Worm (Caenorhabditis elegans) whole organism, L4 larva: Measurements from ENCODE around the gene mecr-1.

Experiments used
- F10B5.3 ChIP-seq: sonication (generic microtip); optimal IDR thresholded peaks from 2 replicates; lab custom pipeline; 2016; ENCODE audit warnings: mild to moderate bottlenecking, missing genetic modification characterization, missing compliant biosample characterization
- F49E8.2 ChIP-seq: sonication (generic microtip); optimal IDR thresholded peaks from 2 replicates; lab custom pipeline; 2016; ENCODE audit warnings: missing compliant biosample characterization, mild to moderate bottlenecking, missing genetic modification characterization, borderline replicate concordance
- T20F7.1 ChIP-seq: fragments of 200-800 bp; sonication (Bioruptor generic); optimal IDR thresholded peaks from 2 replicates; lab custom pipeline; 2018; ENCODE audit warnings: mild to moderate bottlenecking, missing genetic modification characterization, missing compliant biosample characterization
- ZK337.2 ChIP-seq: fragments of 200-800 bp; sonication (Bioruptor generic); IDR thresholded peaks from 2 replicates; pipeline ENCODE4 v1.3.6; 2022; ENCODE audit warnings: missing genetic modification reagents, missing genetic modification characterization, missing compliant biosample characterization
- aha-1 ChIP-seq: fragments of 150-350 bp; peaks from one replicate; lab custom pipeline; 2014; ENCODE audit warnings: missing biosample characterization, missing genetic modification characterization
- ceh-20 ChIP-seq: fragments of 200-800 bp; sonication (Bioruptor generic); IDR thresholded peaks from 2 replicates; pipeline ENCODE4 v1.3.6; 2022; ENCODE audit warnings: missing genetic modification reagents, missing genetic modification characterization, missing compliant biosample characterization
- ceh-44 ChIP-seq: fragments of 200-800 bp; sonication (Bioruptor generic); IDR thresholded peaks from 2 replicates; pipeline ENCODE4 v1.3.6; 2022; ENCODE audit warnings: missing genetic modification reagents, missing genetic modification characterization, missing compliant biosample characterization
- ctbp-1 ChIP-seq: fragments of 200-800 bp; sonication (Bioruptor generic); IDR thresholded peaks from 2 replicates; pipeline ENCODE4 v1.3.6; 2022; ENCODE audit warnings: missing genetic modification reagents, missing genetic modification characterization, missing compliant biosample characterization
- daf-19 ChIP-seq: fragments of 200-800 bp; sonication (Bioruptor generic); conservative IDR thresholded peaks from 2 replicates; pipeline ENCODE4 v1.3.6; 2022; ENCODE audit warnings: missing genetic modification characterization, missing compliant biosample characterization
- dpl-1 ChIP-seq: fragments of 150-350 bp; optimal IDR thresholded peaks from 2 replicates; lab custom pipeline; 2014; ENCODE audit warnings: missing biosample characterization, missing genetic modification reagents, missing genetic modification characterization
- dve-1 ChIP-seq: sonication (generic microtip); optimal IDR thresholded peaks from 2 replicates; lab custom pipeline; 2017; ENCODE audit warnings: antibody characterized with exemption, mild to moderate bottlenecking, missing genetic modification characterization, missing compliant biosample characterization; ENCODE audit not compliant: insufficient read depth
- egl-43 ChIP-seq: fragments of 200-800 bp; sonication (Bioruptor generic); IDR thresholded peaks from 2 replicates; pipeline ENCODE4 v1.3.6; 2022; ENCODE audit warnings: missing genetic modification reagents, missing genetic modification characterization, missing compliant biosample characterization
- hif-1 ChIP-seq, 2 experiments: sonication (generic microtip); optimal IDR thresholded peaks; 2 replicates each; lab custom pipeline; 2016 to 2017; ENCODE audit warnings: missing compliant biosample characterization in 2 of 2, missing genetic modification characterization in 2 of 2, missing genetic modification reagents in 2 of 2, missing genotype in 2 of 2, mild to moderate bottlenecking in 1 of 2
- hlh-11 ChIP-seq: fragments of 200-800 bp; sonication (Bioruptor generic); optimal IDR thresholded peaks from 2 replicates; lab custom pipeline; 2018; ENCODE audit warnings: mild to moderate bottlenecking, missing genetic modification characterization, missing compliant biosample characterization
- jun-1 ChIP-seq: fragments of 150-350 bp; optimal IDR thresholded peaks from 2 replicates; lab custom pipeline; 2014; ENCODE audit warnings: missing biosample characterization, missing genetic modification reagents, missing genetic modification characterization
- lim-7 ChIP-seq: fragments of 200-800 bp; sonication (Bioruptor generic); IDR thresholded peaks from 2 replicates; pipeline ENCODE4 v1.3.6; 2022; ENCODE audit warnings: missing genetic modification characterization, missing compliant biosample characterization
- lin-1 ChIP-seq: fragments of 200-800 bp; sonication (Bioruptor generic); IDR thresholded peaks from 2 replicates; pipeline ENCODE4 v1.3.6; 2022; ENCODE audit warnings: missing genetic modification reagents, missing genetic modification characterization, missing compliant biosample characterization
- lsy-2 ChIP-seq, 2 experiments: fragments of 150-350 bp in 1 of 2; sonication (generic microtip) in 1 of 2; optimal IDR thresholded peaks; 2 replicates each; lab custom pipeline; 2014 to 2017; ENCODE audit warnings: missing biosample characterization in 2 of 2, missing genetic modification characterization in 2 of 2
- madf-5 ChIP-seq, 2 experiments: fragments of 200-800 bp; sonication (Bioruptor generic); IDR thresholded peaks; 2 replicates each; pipeline ENCODE4 v1.3.6; 2022; ENCODE audit warnings: missing compliant biosample characterization in 2 of 2, missing genetic modification characterization in 2 of 2
- madf-9 ChIP-seq: fragments of 200-800 bp; sonication (Bioruptor generic); conservative IDR thresholded peaks from 2 replicates; pipeline ENCODE4 v1.3.6; 2022; ENCODE audit warnings: missing genetic modification reagents, missing genetic modification characterization, missing compliant biosample characterization
- mxl-2 ChIP-seq: fragments of 200-800 bp; sonication (Bioruptor generic); conservative IDR thresholded peaks from 2 replicates; pipeline ENCODE4 v1.3.6; 2022; ENCODE audit warnings: missing genetic modification reagents, missing genetic modification characterization, missing compliant biosample characterization
- mxl-3 ChIP-seq: fragments of 200-800 bp; sonication (Bioruptor generic); optimal IDR thresholded peaks from 2 replicates; lab custom pipeline; 2018; ENCODE audit warnings: mild to moderate bottlenecking, missing genetic modification characterization, missing compliant biosample characterization
- nhr-111 ChIP-seq: fragments of 200-800 bp; sonication (Bioruptor generic); optimal IDR thresholded peaks from 2 replicates; lab custom pipeline; 2018; ENCODE audit warnings: mild to moderate bottlenecking, missing genetic modification characterization, missing compliant biosample characterization
- nhr-25 ChIP-seq: sonication (generic microtip); optimal IDR thresholded peaks from 2 replicates; lab custom pipeline; 2017; ENCODE audit warnings: missing genetic modification characterization, mild to moderate bottlenecking, missing compliant biosample characterization, antibody characterized with exemption, moderate library complexity, borderline replicate concordance; ENCODE audit not compliant: insufficient read depth
- nhr-28 ChIP-seq: fragments of 150-350 bp; optimal IDR thresholded peaks from 2 replicates; lab custom pipeline; 2014; ENCODE audit warnings: missing biosample characterization, missing genetic modification characterization
- nhr-42 ChIP-seq: fragments of 200-800 bp; sonication (Bioruptor generic); IDR thresholded peaks from 2 replicates; pipeline ENCODE4 v1.3.6; 2022; ENCODE audit warnings: missing genetic modification characterization, missing compliant biosample characterization
- nhr-48 ChIP-seq: sonication (generic microtip); optimal IDR thresholded peaks from 2 replicates; lab custom pipeline; 2016; ENCODE audit warnings: mild to moderate bottlenecking, missing genetic modification characterization, missing compliant biosample characterization
- nhr-77 ChIP-seq: fragments of 150-350 bp; optimal IDR thresholded peaks from 2 replicates; lab custom pipeline; 2014; ENCODE audit warnings: missing biosample characterization, missing genetic modification characterization
- sdz-12 ChIP-seq: fragments of 200-800 bp; sonication (Bioruptor generic); optimal IDR thresholded peaks from 2 replicates; lab custom pipeline; 2018; ENCODE audit warnings: mild to moderate bottlenecking, missing genetic modification characterization, missing compliant biosample characterization
- set-16 ChIP-seq: fragments of 200-800 bp; sonication (Bioruptor generic); IDR thresholded peaks from 2 replicates; pipeline ENCODE4 v1.3.6; 2022; ENCODE audit warnings: missing genetic modification reagents, missing genetic modification characterization, missing compliant biosample characterization
- snpc-4 ChIP-seq: fragments of 150-350 bp; optimal IDR thresholded peaks from 2 replicates; lab custom pipeline; 2014; ENCODE audit warnings: missing biosample characterization, missing genetic modification characterization
- spr-1 ChIP-seq: sonication (generic microtip); optimal IDR thresholded peaks from 2 replicates; lab custom pipeline; 2016; ENCODE audit warnings: mild to moderate bottlenecking, missing genetic modification characterization, missing compliant biosample characterization
- spr-3 ChIP-seq: fragments of 200-800 bp; sonication (Bioruptor generic); optimal IDR thresholded peaks from 2 replicates; lab custom pipeline; 2018; ENCODE audit warnings: mild to moderate bottlenecking, missing genetic modification characterization, missing compliant biosample characterization
- unc-62 ChIP-seq, 3 experiments: fragments of 150-350 bp in 1 of 3; sonication (generic microtip); optimal IDR thresholded peaks in 2 of 3; peaks in 1 of 3; 1 replicate in 1 of 3; 2 replicates in 2 of 3; lab custom pipeline; 2014 to 2017; ENCODE audit warnings: missing biosample characterization in 3 of 3, missing genetic modification characterization in 3 of 3, missing genetic modification reagents in 3 of 3, missing genotype in 1 of 3
- ztf-7 ChIP-seq: fragments of 150-350 bp; optimal IDR thresholded peaks from 2 replicates; lab custom pipeline; 2014; ENCODE audit warnings: missing biosample characterization, missing genetic modification characterization

The mecr-1 gene

DNA sequence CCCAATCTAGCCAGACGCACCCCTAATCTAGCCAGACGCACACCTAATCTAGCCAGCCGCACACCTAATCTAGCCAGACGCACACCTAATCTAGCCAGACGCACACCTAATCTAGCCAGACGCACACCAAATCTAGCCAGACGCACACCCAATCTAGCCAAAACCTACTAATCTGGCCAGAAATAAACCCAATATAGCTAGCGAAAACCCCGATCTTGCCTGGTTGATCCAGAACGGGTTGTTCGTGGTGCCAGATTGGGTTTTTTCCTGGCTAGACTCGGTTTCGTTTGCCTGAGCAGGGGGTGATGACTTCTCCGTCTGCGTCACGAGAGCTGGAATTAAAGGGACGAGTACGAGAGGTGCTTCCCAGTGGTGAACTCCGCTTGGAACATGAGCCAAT is 3.0 kb downstream of the mecr-1 start, which contains the start of gene W09H1.3:
Gene W09H1.3 (plus strand): TSS at position 301 of the 400 bp plus-strand sequence.
- peak; percentile 44; the same call in 1 of the 2 replicates for TF ChIP-seq egl-43
- TF ChIP-seq jun-1: no peak

DNA sequence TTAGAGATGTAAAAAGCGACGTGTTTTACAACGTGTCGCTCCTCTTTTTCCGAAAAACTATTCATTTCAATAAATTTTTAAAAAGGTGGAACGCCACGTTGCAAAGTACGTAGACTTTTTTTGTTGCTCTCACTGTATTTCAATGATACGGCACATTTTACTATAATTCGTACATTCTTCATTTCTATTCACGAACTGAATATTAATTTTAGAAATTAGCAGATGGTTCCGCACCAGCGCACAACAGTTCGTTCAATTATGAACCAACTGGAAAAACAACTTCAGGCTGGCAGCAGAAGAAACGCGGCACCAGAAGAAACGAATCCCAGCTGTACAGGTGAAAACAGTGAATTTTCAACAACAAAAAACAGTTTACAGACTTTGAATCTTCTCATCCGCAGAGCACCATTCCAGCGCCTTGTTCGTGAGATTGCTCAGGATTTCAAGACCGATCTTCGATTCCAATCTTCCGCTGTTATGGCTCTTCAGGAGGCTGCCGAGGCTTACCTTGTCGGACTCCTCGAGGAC is 3.8 kb downstream of the mecr-1 start, which contains the start of the genes W09H1.4 and his-73:
Gene W09H1.4 (plus strand): TSS at position 301 of the 528 bp plus-strand sequence.
Gene his-73 (plus strand): TSS at position 478 of the 528 bp plus-strand sequence.
- TF ChIP-seq egl-43 (no peak), aha-1 (tag; lab: Kevin White, UChicago) (peak; percentile 31)

DNA sequence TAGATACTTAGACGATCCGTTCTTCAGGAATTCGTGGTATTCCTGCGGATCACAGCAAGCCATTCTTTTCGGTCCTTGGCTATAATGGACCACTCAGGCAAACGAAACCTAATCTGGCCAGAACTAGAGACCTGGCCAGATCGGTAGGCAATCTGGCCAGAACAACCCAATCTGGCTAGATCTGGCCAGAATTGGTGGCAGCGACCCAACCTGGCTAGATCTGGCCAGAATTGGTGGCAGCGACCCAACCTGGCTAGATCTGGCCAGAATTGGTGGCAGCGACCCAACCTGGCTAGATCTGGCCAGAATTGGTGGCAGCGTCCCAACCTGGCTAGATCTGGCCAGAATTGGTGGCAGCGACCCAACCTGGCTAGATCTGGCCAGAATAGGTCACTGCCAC is 4.8 kb downstream of the mecr-1 start:
- TF ChIP-seq set-16: peak; percentile 52

DNA sequence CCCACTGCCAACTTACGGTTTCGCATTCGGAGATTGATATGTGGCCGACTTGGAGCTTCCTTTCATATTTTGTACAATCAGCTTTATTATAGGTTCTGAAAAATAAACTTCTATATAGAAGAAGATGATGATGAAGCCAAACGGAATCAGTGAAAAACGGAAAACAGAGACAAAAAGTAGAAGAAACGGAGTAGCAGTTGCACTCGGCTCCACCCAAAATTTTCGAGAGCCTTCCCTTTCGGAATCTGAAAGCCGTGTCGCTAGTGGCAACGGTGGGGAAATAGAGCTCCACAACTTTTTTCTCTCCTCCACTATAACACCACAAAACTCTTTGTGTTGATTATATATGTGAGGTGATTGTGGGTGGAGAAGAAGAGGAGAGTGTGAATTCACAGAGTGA is 5.6 kb downstream of the mecr-1 start, which contains the start of gene W09H1.1:
Gene W09H1.1 (minus strand): TSS at position 101 of the 400 bp plus-strand sequence.
- TF ChIP-seq T20F7.1 (GFP tag; lab: Kevin White, UChicago): no peak
- TF ChIP-seq lim-7 (GFP tag; lab: Robert Waterston, UW): no peak
- TF ChIP-seq set-16: no peak
- no peak for TF ChIP-seq spr-3
- no peak for TF ChIP-seq mxl-2 (GFP tag; lab: Robert Waterston, UW)
- TF ChIP-seq ZK337.2 (GFP tag; lab: Robert Waterston, UW): no peak
- TF ChIP-seq ztf-7 (tag; lab: Kevin White, UChicago): no peak
- TF ChIP-seq dpl-1 (GFP tag; lab: Kevin White, UChicago): no peak
- no peak for TF ChIP-seq dve-1
- TF ChIP-seq lin-1 (GFP tag; lab: Robert Waterston, UW): no peak

DNA sequence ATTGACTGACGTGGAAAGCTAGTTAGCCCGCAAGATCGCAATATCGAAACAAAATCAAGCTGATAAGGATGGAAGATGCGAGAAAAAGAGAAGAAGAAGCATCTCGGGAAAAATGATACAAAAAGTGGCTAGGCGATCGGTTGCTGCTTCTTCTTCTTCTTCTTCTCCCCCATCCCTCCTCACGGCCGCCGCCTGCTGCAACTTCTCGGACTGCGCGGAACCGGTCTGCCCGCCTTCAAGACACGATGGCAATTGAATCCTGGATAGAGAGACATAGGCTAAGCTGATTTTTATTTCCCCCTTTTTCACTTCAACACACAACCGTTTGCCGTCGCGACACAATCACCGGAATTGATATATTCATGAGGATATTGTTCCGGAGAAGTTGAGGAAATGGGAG is 12.7 kb downstream of the mecr-1 start:
- TF ChIP-seq lin-1 (GFP tag; lab: Robert Waterston, UW) (no peak), hif-1 (tag; optimal IDR thresholded peaks at IDR 0.05; lab: Kevin White, UChicago) (no peak), set-16 (peak; percentile 68), ztf-7 (tag; lab: Kevin White, UChicago) (no peak), mxl-3 (GFP tag; lab: Kevin White, UChicago) (peak; percentile 53)
- TF ChIP-seq, all 104 proteins: peak for 2

- TF ChIP-seq snpc-4 (tag; lab: Kevin White, UChicago) (no peak), set-16 (peak; percentile 61), aha-1 (tag; lab: Kevin White, UChicago) (peak; percentile 76), lsy-2 (tag; optimal IDR thresholded peaks at IDR 0.05; lab: Kevin White, UChicago) (no peak), sdz-12 (peak; percentile 3), hlh-11 (tag; lab: Kevin White, UChicago) (peak; percentile 13), nhr-77 (tag; lab: Kevin White, UChicago) (no peak), mxl-3 (GFP tag; lab: Kevin White, UChicago) (peak; percentile 22)
Observed at ce11 chrII:13170696-13171095, 16.4 kb downstream of the mecr-1 start.

DNA sequence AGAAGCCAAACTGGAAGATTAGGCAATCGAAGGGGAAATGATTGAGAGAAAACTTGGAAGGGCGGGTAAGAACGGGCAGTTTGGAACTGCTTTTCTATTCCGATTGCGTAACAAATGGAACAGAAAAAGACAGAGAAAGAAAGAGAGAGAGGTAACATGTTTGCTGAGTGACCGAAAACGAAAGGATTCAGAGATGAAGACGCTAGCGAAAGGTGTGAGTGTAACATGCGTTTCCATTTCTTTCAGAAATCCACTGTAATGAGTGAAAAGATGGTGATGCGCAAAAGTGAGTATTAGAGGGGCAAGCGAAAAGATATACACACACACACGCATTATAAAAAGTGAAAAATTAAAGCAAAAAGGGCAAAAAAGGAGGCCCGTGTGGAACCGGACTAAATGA is 19.6 kb downstream of the mecr-1 start:
- TF ChIP-seq ctbp-1 (no peak), nhr-111 (GFP tag; lab: Kevin White, UChicago) (no peak), daf-19 (GFP tag; lab: Robert Waterston, UW) (no peak), nhr-48 (tag; lab: Kevin White, UChicago) (peak; percentile 24), unc-62 (GFP tag; optimal IDR thresholded peaks at IDR 0.05 in 1 of 2; lab: Kevin White, UChicago) (no peak), unc-62 (tag; optimal IDR thresholded peaks at IDR 0.05; lab: Kevin White, UChicago) (no peak), F10B5.3 (tag; lab: Kevin White, UChicago) (no peak), hlh-11 (tag; lab: Kevin White, UChicago) (peak; percentile 52), F49E8.2 (tag; lab: Kevin White, UChicago) (no peak), madf-9 (no peak), madf-5 (GFP tag; IDR thresholded peaks at IDR 0.05; lab: Robert Waterston, UW) (no peak), dpl-1 (GFP tag; lab: Kevin White, UChicago) (no peak), nhr-42 (GFP tag; lab: Robert Waterston, UW) (no peak), nhr-28 (peak; percentile 38), mxl-3 (GFP tag; lab: Kevin White, UChicago) (peak; percentile 16), nhr-25 (tag; lab: Kevin White, UChicago) (no peak), ZK337.2 (GFP tag; lab: Robert Waterston, UW) (no peak), ceh-20 (no peak), spr-1 (tag; lab: Kevin White, UChicago) (peak; percentile 25), ceh-44 (GFP tag; lab: Robert Waterston, UW) (no peak)
